Fruit fly (Drosophila melanogaster): ENCODE results near the gene CG5854.

The CG5854 gene

DNA sequence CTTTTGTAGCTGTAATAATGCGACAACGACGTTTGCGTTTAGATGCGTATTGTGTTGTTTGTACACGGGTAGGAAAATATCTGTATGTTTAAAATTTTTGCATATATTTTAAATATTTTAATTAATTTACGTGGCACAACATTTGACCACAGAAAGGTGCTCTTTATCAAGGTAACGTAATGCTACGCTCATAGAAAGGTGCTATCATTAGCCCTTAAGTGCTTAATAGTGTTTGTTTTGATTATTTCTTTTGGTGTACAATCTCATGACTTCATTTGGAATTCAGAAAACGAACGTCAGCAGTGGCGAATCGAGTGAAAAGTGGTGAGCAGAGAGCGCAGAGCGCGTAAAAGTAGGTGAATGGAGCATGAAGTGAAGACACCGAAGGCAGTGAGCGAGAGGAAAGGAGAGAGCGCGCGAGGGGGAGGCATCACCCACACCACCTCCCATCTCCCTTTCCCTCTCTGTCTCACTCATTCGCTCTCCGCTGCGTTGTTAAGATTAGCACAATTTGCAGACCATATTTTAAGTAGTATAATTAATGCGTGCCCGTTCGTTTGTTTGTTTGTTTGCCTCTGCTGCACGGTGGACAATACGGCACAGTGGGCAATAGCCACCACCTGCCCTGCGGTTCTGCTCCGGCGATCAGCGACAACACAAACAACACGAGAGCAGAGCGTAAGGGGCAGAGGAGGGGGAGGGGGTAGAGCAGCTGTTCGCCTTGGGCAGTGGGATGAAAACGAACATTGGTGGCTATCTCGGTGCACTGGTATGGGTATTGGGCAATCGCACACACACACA is 11.8 kb upstream of the CG5854 start (continued):
- TF ChIP-seq danr (GFP tag; IDR thresholded peaks at IDR 0.05) (no peak), eve (GFP tag; optimal IDR thresholded peaks at IDR 0.05) (no peak), Sry-δ (GFP tag; optimal IDR thresholded peaks at IDR 0.05) (no peak), CG12659 (GFP tag; optimal IDR thresholded peaks at IDR 0.05) (no peak), Hr51 (GFP tag; optimal IDR thresholded peaks at IDR 0.05) (peak in 1 of 2 experiments; percentile 59), Dbx (GFP tag; IDR thresholded peaks at IDR 0.05) (0 out of 3 replicates have a peak, but pooled peaks have one; percentile 24), Adf1 (GFP tag; IDR thresholded peaks at IDR 0.05) (peak; percentile 40; the same call in 1 of the 2 replicates), MBD-R2 (GFP tag; IDR thresholded peaks at IDR 0.05) (peak; percentile 13; the same call in 1 of the 2 replicates), cwo (GFP tag; optimal IDR thresholded peaks at IDR 0.05) (peak; percentile 15), tap (tag; optimal IDR thresholded peaks at IDR 0.05) (peak; percentile 39), ham (GFP tag; IDR thresholded peaks at IDR 0.05) (no peak), HLHmδ (GFP tag; optimal IDR thresholded peaks at IDR 0.05) (peak; percentile 53), disco-r (GFP tag; optimal IDR thresholded peaks at IDR 0.05) (no peak), dmrt11E (tag; optimal IDR thresholded peaks at IDR 0.05) (no peak), Sox102F (GFP tag; optimal IDR thresholded peaks at IDR 0.05) (peak; percentile 66), fd96Cb (tag; optimal IDR thresholded peaks at IDR 0.05) (peak; percentile 53), Oli (tag; optimal IDR thresholded peaks at IDR 0.05) (peak; percentile 55), gfzf (GFP tag; optimal IDR thresholded peaks at IDR 0.05) (no peak), gce (GFP tag; IDR thresholded peaks at IDR 0.05) (no peak), CG6813 (GFP tag; optimal IDR thresholded peaks at IDR 0.05) (no peak), CG11085 (GFP tag; IDR thresholded peaks at IDR 0.05) (no peak), Kr (GFP tag; optimal IDR thresholded peaks at IDR 0.05) (peak; percentile 56), hth (optimal IDR thresholded peaks at IDR 0.05) (no peak), odd (GFP tag; optimal IDR thresholded peaks at IDR 0.05) (no peak), CG4328 (GFP tag; optimal IDR thresholded peaks at IDR 0.05) (peak; percentile 35), pzg (GFP tag; optimal IDR thresholded peaks at IDR 0.05) (peak; percentile 12), CG7928 (GFP tag; optimal IDR thresholded peaks at IDR 0.05) (no peak), dysf (GFP tag; IDR thresholded peaks at IDR 0.05) (peak; percentile 40), HmgZ (tag; optimal IDR thresholded peaks at IDR 0.05) (peak; percentile 53), mld (GFP tag; IDR thresholded peaks at IDR 0.05; ENCODE audit: partially characterized antibody) (no peak), fru (optimal IDR thresholded peaks at IDR 0.05) (no peak), esg (GFP tag; conservative IDR thresholded peaks at IDR 0.05) (peak; percentile 21; the same call in 1 of the 2 replicates), Abd-B (GFP tag; optimal IDR thresholded peaks at IDR 0.05) (no peak), ash1 (GFP tag; optimal IDR thresholded peaks at IDR 0.05) (peak; percentile 55), HmgD (GFP tag; optimal IDR thresholded peaks at IDR 0.05) (peak; percentile 49), bigmax (GFP tag; optimal IDR thresholded peaks at IDR 0.05) (peak; percentile 23), CG6765 (GFP tag; optimal IDR thresholded peaks at IDR 0.05) (no peak), pum (GFP tag; optimal IDR thresholded peaks at IDR 0.05) (no peak), CG18262 (tag; optimal IDR thresholded peaks at IDR 0.05) (peak; percentile 26), CG34376 (GFP tag; optimal IDR thresholded peaks at IDR 0.05) (peak; percentile 32), MTF-1 (GFP tag; optimal IDR thresholded peaks at IDR 0.05; ENCODE audit: borderline replicate concordance) (peak; percentile 26), org-1 (GFP tag; optimal IDR thresholded peaks at IDR 0.05) (peak; percentile 26), Mes4 (GFP tag; optimal IDR thresholded peaks at IDR 0.05) (no peak), Xrp1 (GFP tag; IDR thresholded peaks at IDR 0.05) (peak; percentile 58), fd3F (GFP tag; optimal IDR thresholded peaks at IDR 0.05) (peak; percentile 59), CG1529 (GFP tag; optimal IDR thresholded peaks at IDR 0.05) (no peak), D19A (tag; optimal IDR thresholded peaks at IDR 0.05) (peak; percentile 49), Rfx (GFP tag; IDR thresholded peaks at IDR 0.05) (peak; percentile 59), Optix (GFP tag; IDR thresholded peaks at IDR 0.05) (peak; percentile 30; the same call in 1 of the 3 replicates)
